Fruit fly (Drosophila melanogaster) Kc167 (cell line): Measurements from ENCODE around the gene CG12398.

Source experiments
- Myc ChIP-seq: fragments of >200 bp; optimal IDR thresholded peaks from 2 replicates; lab custom pipeline; 2017; ENCODE audit warnings: missing external identifiers
- Sin3A ChIP-seq: fragments of >200 bp; optimal IDR thresholded peaks from 2 replicates; lab custom pipeline; 2018; ENCODE audit warnings: missing external identifiers
- h ChIP-seq: fragments of >200 bp; optimal IDR thresholded peaks from 3 replicates; lab custom pipeline; 2018; ENCODE audit warnings: missing external identifiers
- insv ChIP-seq: fragments of >200 bp; optimal IDR thresholded peaks from 3 replicates; lab custom pipeline; 2018; ENCODE audit warnings: missing external identifiers
- psq ChIP-seq: fragments of >200 bp; optimal IDR thresholded peaks from 2 replicates; lab custom pipeline; 2017; ENCODE audit warnings: missing external identifiers
- ttk ChIP-seq: sonication (Bioruptor generic); optimal IDR thresholded peaks from 2 replicates; lab custom pipeline; 2017; ENCODE audit warnings: missing external identifiers

CG12398 gene

DNA sequence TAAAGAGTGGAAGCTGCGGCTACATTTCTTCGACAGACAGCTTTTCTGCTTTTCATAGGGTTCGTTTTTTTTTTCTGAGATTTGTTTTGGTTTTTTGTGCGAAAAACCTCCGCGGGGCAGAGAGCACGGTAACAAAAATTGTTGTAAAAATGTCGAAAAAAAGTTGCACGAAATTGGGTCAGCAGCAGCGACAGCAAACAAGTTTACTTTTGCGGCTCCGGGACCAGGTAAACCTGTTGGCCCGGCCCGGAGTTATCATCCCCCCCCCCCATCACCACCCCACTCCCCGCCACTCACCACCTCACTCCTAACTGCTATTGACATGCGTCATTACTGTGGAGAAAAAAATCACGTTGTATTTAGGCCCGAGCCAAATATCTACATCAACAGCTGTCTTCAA is 45.2 kb downstream of the CG12398 start:
- TF ChIP-seq h (lab: Kevin White, UChicago) (no peak), Sin3A (lab: Kevin White, UChicago) (no peak), Myc (lab: Kevin White, UChicago) (no peak), insv (lab: Kevin White, UChicago) (no peak), psq (lab: Kevin White, UChicago) (no peak), ttk (no peak)

DNA sequence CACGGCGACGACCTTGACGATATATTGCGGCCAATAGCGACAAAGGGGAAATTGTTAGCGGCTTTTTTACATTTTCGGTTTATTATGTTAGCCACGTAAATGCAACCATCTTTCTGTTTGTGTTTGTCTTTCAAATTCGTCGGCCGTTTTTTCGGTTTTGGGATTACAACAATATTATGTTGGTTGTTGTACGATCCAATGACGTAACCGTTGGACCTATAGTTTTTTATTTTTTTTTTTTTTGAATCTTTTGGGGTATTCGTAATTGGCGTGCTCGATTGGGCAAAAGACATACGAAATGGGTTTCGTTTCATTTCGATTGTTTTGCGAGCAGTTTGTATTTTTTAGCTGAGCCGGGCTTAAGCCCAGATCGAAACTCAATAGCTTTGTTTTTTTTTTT is 46.7 kb downstream of the CG12398 start:
- TF ChIP-seq psq (lab: Kevin White, UChicago) (no peak), h (lab: Kevin White, UChicago) (no peak), ttk (no peak), Myc (lab: Kevin White, UChicago) (no peak), insv (lab: Kevin White, UChicago) (no peak), Sin3A (lab: Kevin White, UChicago) (no peak)

DNA sequence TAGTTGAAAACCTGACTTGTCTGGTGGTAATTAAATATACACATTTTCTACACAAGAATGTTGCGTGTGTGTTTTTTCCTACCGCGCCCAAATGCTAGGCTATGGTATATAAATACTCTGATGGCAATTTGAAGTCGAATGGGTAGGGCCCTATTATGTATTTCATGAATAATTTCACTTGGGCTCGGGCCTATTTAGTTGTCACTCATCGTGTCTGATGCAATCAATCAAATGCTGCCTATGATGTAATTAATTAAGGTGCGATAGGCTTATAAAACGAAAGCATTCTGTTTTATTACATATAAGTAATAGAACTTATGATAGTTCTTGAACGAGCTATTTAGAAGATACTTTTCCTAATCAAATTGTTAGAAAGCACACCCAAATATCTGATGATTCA is 51.1 kb downstream of the CG12398 start:
- TF ChIP-seq Sin3A (lab: Kevin White, UChicago) = no peak
- TF ChIP-seq h (lab: Kevin White, UChicago) = no peak
- no peak for TF ChIP-seq Myc (lab: Kevin White, UChicago)
- TF ChIP-seq psq (lab: Kevin White, UChicago) = no peak
- no peak for TF ChIP-seq ttk
- TF ChIP-seq insv (lab: Kevin White, UChicago) = no peak
